Worm (Caenorhabditis elegans) whole organism, young adult: ENCODE results near the gene C27H5.6.
A peak's percentile ranks its signal among the peaks of the same experiment; 100 is the strongest.

ENCODE experiments used
- F10E7.11 ChIP-seq: sonication (generic microtip); optimal IDR thresholded peaks from 2 replicates; lab custom pipeline; 2017; ENCODE audit warnings: mild to moderate bottlenecking, missing genetic modification characterization, moderate library complexity, missing compliant biosample characterization
- ama-1 ChIP-seq, 3 experiments: fragments of 150-350 bp in 1 of 3; sonication (generic microtip) in 2 of 3; optimal IDR thresholded peaks; 2 replicates each; lab custom pipeline; 2014 to 2018; ENCODE audit warnings: missing biosample characterization in 2 of 3, missing genetic modification characterization in 2 of 3, missing genetic modification reagents in 2 of 3
- athp-1 ChIP-seq: sonication (generic microtip); optimal IDR thresholded peaks from 2 replicates; lab custom pipeline; 2017; ENCODE audit warnings: mild to moderate bottlenecking, missing genetic modification characterization, missing compliant biosample characterization
- bed-1 ChIP-seq: fragments of 200-800 bp; sonication (Bioruptor generic); IDR thresholded peaks from 2 replicates; pipeline ENCODE4 v1.3.6; 2022; ENCODE audit warnings: missing genetic modification reagents, missing genetic modification characterization, missing compliant biosample characterization
- cebp-1 ChIP-seq, 2 experiments: fragments of 200-800 bp in 1 of 2; sonication (Bioruptor generic) in 1 of 2; sonication (generic microtip) in 1 of 2; IDR thresholded peaks in 1 of 2; optimal IDR thresholded peaks in 1 of 2; 2 replicates each; pipeline versions ENCODE4 v1.3.6 to Lab custom; 2017 to 2022; ENCODE audit warnings: missing compliant biosample characterization in 2 of 2, missing genetic modification characterization in 2 of 2, mild to moderate bottlenecking in 1 of 2, missing genetic modification reagents in 1 of 2, moderate library complexity in 1 of 2
- hmg-1.2 ChIP-seq: fragments of 200-800 bp; sonication (Bioruptor generic); IDR thresholded peaks from 2 replicates; pipeline ENCODE4 v1.3.6; 2022; ENCODE audit warnings: missing genetic modification reagents, missing genetic modification characterization, missing compliant biosample characterization
- hsf-1 ChIP-seq: fragments of 200-800 bp; sonication (Bioruptor generic); IDR thresholded peaks from 2 replicates; pipeline ENCODE4 v1.3.6; 2022; ENCODE audit warnings: missing genetic modification reagents, missing genetic modification characterization, missing compliant biosample characterization
- mcd-1 ChIP-seq: fragments of 200-800 bp; sonication (Bioruptor generic); IDR thresholded peaks from 2 replicates; pipeline ENCODE4 v1.3.6; 2022; ENCODE audit warnings: missing genetic modification reagents, missing genetic modification characterization, missing compliant biosample characterization
- mel-28 ChIP-seq: sonication (generic microtip); optimal IDR thresholded peaks from 2 replicates; lab custom pipeline; 2016; ENCODE audit warnings: borderline replicate concordance, mild to moderate bottlenecking, missing genetic modification characterization, missing compliant biosample characterization
- nhr-80 ChIP-seq: sonication (generic microtip); optimal IDR thresholded peaks from 2 replicates; lab custom pipeline; 2016; ENCODE audit warnings: missing genetic modification characterization, missing compliant biosample characterization
- pbrm-1 ChIP-seq: fragments of 200-800 bp; sonication (Bioruptor generic); IDR thresholded peaks from 2 replicates; pipeline ENCODE4 v1.3.6; 2022; ENCODE audit warnings: missing genetic modification reagents, missing genetic modification characterization, missing compliant biosample characterization
- unc-62 ChIP-seq: fragments of 150-350 bp; optimal IDR thresholded peaks from 2 replicates; lab custom pipeline; 2014; ENCODE audit warnings: missing biosample characterization, missing genetic modification reagents, missing genetic modification characterization
- ztf-26 ChIP-seq: sonication (generic microtip); optimal IDR thresholded peaks from 2 replicates; lab custom pipeline; 2017; ENCODE audit warnings: missing genetic modification characterization, missing compliant biosample characterization

- TF ChIP-seq hsf-1 (GFP tag; lab: Robert Waterston, UW), result no peak
- TF ChIP-seq ama-1 (optimal IDR thresholded peaks at IDR 0.05; lab: Kevin White, UChicago), result no peak
- TF ChIP-seq ama-1 (GFP tag; optimal IDR thresholded peaks at IDR 0.05; lab: Kevin White, UChicago), result no peak
- TF ChIP-seq athp-1 (tag; lab: Kevin White, UChicago), result no peak
- no peak for TF ChIP-seq mcd-1 (GFP tag; lab: Robert Waterston, UW)
- no peak for TF ChIP-seq F10E7.11 (tag; lab: Kevin White, UChicago)
- peak; percentile 76 for TF ChIP-seq nhr-80
- TF ChIP-seq pbrm-1, result no peak
- TF ChIP-seq ztf-26, result no peak
- no peak for TF ChIP-seq bed-1 (GFP tag; lab: Robert Waterston, UW)
- no peak for TF ChIP-seq hmg-1.2 (GFP tag; lab: Robert Waterston, UW)
- TF ChIP-seq cebp-1 (GFP tag; IDR thresholded peaks at IDR 0.05; lab: Robert Waterston, UW), result no peak
- TF ChIP-seq cebp-1 (tag; optimal IDR thresholded peaks at IDR 0.05; lab: Kevin White, UChicago), result no peak
- no peak for TF ChIP-seq mel-28 (tag; lab: Kevin White, UChicago)
- no peak for TF ChIP-seq unc-62 (GFP tag; lab: Kevin White, UChicago)
These were observed 20.2 kb downstream of the C27H5.6 start for ce11 chrII:7166768-7167167.
